Worm (Caenorhabditis elegans): ENCODE results near the gene C14A4.8.

- TF ChIP-seq aly-2 (tag; optimal IDR thresholded peaks at IDR 0.05) (no peak), ama-1 (optimal IDR thresholded peaks at IDR 0.05) (peak; percentile 68), ceh-82 (tag; optimal IDR thresholded peaks at IDR 0.05) (no peak), nhr-77 (tag; optimal IDR thresholded peaks at IDR 0.05) (no peak), nfya-1 (tag; optimal IDR thresholded peaks at IDR 0.05; ENCODE audit: insufficient read depth) (no peak), unc-62 (GFP tag; optimal IDR thresholded peaks at IDR 0.05) (no peak)
Measured at ce11 chrII:10559671-10560184, 38.2 kb downstream of the C14A4.8 start.
